Fruit fly (Drosophila melanogaster) whole organism, embryonic: Measurements from ENCODE around the gene nSMase.
A peak's percentile ranks its signal among the peaks of the same experiment; 100 is the strongest.

ENCODE experiments used
- Awh ChIP-seq: fragments of 200-800 bp; sonication (Bioruptor generic); IDR thresholded peaks from 2 replicates; pipeline ENCODE4, ENCODE4 v1.3.6; 2022; ENCODE audit warnings: missing biosample characterization, missing genetic modification characterization
- BEAF-32 ChIP-seq: fragments of 200-800 bp; sonication (Bioruptor generic); optimal IDR thresholded peaks from 3 replicates; lab custom pipeline; 2017; ENCODE audit warnings: missing biosample characterization, missing genetic modification characterization, mild to moderate bottlenecking, moderate library complexity, missing genetic modification reagents
- Bteb2 ChIP-seq: fragments of 200-800 bp; sonication (Bioruptor generic); optimal IDR thresholded peaks from 2 replicates; lab custom pipeline; 2016; ENCODE audit warnings: missing biosample characterization, missing genetic modification characterization
- CG11247 ChIP-seq: fragments of 200-800 bp; sonication (Bioruptor generic); IDR thresholded peaks from 2 replicates; pipeline ENCODE4 v1.3.6; 2022; ENCODE audit warnings: missing biosample characterization, missing genetic modification characterization
- CG11696 ChIP-seq: fragments of 200-800 bp; sonication (Bioruptor generic); IDR thresholded peaks from 2 replicates; pipeline ENCODE4 v1.3.6; 2022; ENCODE audit warnings: missing biosample characterization, missing genetic modification characterization
- CG12104 ChIP-seq: fragments of 200-800 bp; sonication (Bioruptor generic); optimal IDR thresholded peaks from 3 replicates; lab custom pipeline; 2016; ENCODE audit warnings: missing biosample characterization, missing genetic modification characterization
- CG12236 ChIP-seq: fragments of 200-800 bp; sonication (Bioruptor generic); optimal IDR thresholded peaks from 2 replicates; lab custom pipeline; 2016; ENCODE audit warnings: missing biosample characterization, missing genetic modification characterization
- CG12769 ChIP-seq: fragments of 200-800 bp; sonication (Bioruptor generic); optimal IDR thresholded peaks from 2 replicates; lab custom pipeline; 2019; ENCODE audit warnings: missing biosample characterization, mild to moderate bottlenecking, missing genetic modification characterization, moderate library complexity
- CG13624 ChIP-seq: fragments of 200-800 bp; sonication (Bioruptor generic); optimal IDR thresholded peaks from 2 replicates; lab custom pipeline; 2016; ENCODE audit warnings: missing biosample characterization, missing genetic modification characterization
- CG13894 ChIP-seq: fragments of 200-800 bp; sonication (Bioruptor generic); optimal IDR thresholded peaks from 3 replicates; lab custom pipeline; 2018; ENCODE audit warnings: missing biosample characterization, mild to moderate bottlenecking, missing genetic modification characterization, moderate library complexity
- CG14014 ChIP-seq: fragments of 200-800 bp; sonication (Bioruptor generic); IDR thresholded peaks from 2 replicates; pipeline ENCODE4 v1.3.6; 2022; ENCODE audit warnings: missing biosample characterization, missing genetic modification characterization
- CG14667 ChIP-seq: fragments of 200-800 bp; sonication (Bioruptor generic); IDR thresholded peaks from 2 replicates; pipeline ENCODE4 v1.3.6; 2022; ENCODE audit warnings: missing biosample characterization, missing genetic modification characterization
- CG30431 ChIP-seq: fragments of 200-800 bp; sonication (Bioruptor generic); optimal IDR thresholded peaks from 2 replicates; lab custom pipeline; 2017; ENCODE audit warnings: missing biosample characterization, missing genetic modification characterization
- CG3407 ChIP-seq: fragments of 200-800 bp; sonication (Bioruptor generic); optimal IDR thresholded peaks from 2 replicates; lab custom pipeline; 2018; ENCODE audit warnings: missing biosample characterization, mild to moderate bottlenecking, missing genetic modification characterization
- CG34376 ChIP-seq: fragments of 200-800 bp; sonication (Bioruptor generic); optimal IDR thresholded peaks from 2 replicates; lab custom pipeline; 2018; ENCODE audit warnings: missing biosample characterization, mild to moderate bottlenecking, missing genetic modification characterization
- CG6683 ChIP-seq: fragments of 200-800 bp; sonication (Bioruptor generic); optimal IDR thresholded peaks from 2 replicates; lab custom pipeline; 2017; ENCODE audit warnings: missing biosample characterization, mild to moderate bottlenecking, missing genetic modification characterization, missing genetic modification reagents
- CG8478 ChIP-seq: fragments of >200 bp; optimal IDR thresholded peaks from 2 replicates; lab custom pipeline; 2018
- CG9609 ChIP-seq: fragments of 200-800 bp; sonication (Bioruptor generic); optimal IDR thresholded peaks from 3 replicates; lab custom pipeline; 2016; ENCODE audit warnings: missing biosample characterization, missing genetic modification characterization
- D19A ChIP-seq: fragments of 200-800 bp; optimal IDR thresholded peaks from 3 replicates; lab custom pipeline; 2019; ENCODE audit warnings: missing biosample characterization, mild to moderate bottlenecking, missing genetic modification characterization, moderate library complexity
- Deaf1 ChIP-seq: fragments of 200-800 bp; optimal IDR thresholded peaks from 3 replicates; lab custom pipeline; 2019; ENCODE audit warnings: missing biosample characterization, mild to moderate bottlenecking, missing genetic modification characterization, moderate library complexity
- Dref ChIP-seq: fragments of 200-800 bp; sonication (Bioruptor generic); IDR thresholded peaks from 2 replicates; pipeline ENCODE4 v1.3.6; 2022; ENCODE audit warnings: missing biosample characterization, missing genetic modification characterization
- E2f1 ChIP-seq: fragments of 200-800 bp; sonication (Bioruptor generic); IDR thresholded peaks from 2 replicates; pipeline ENCODE4 v1.3.6; 2022; ENCODE audit warnings: missing biosample characterization, missing genetic modification characterization
- Hr78 ChIP-seq, 2 experiments: fragments of 200-800 bp in 1 of 2; fragments of >200 bp in 1 of 2; sonication (Bioruptor generic) in 1 of 2; optimal IDR thresholded peaks; 2 replicates each; lab custom pipeline; 2017 to 2019; ENCODE audit warnings: missing biosample characterization in 2 of 2, missing genetic modification characterization in 2 of 2, mild to moderate bottlenecking in 1 of 2, moderate library complexity in 1 of 2
- Jarid2 ChIP-seq: fragments of 200-800 bp; sonication (Bioruptor generic); optimal IDR thresholded peaks from 3 replicates; lab custom pipeline; 2017; ENCODE audit warnings: mild to moderate bottlenecking, missing biosample characterization, missing genetic modification reagents, missing genetic modification characterization
- Lhr ChIP-seq: fragments of 200-800 bp; sonication (Bioruptor generic); optimal IDR thresholded peaks from 3 replicates; lab custom pipeline; 2017; ENCODE audit warnings: mild to moderate bottlenecking, missing biosample characterization, missing genetic modification reagents, missing genetic modification characterization
- PHDP ChIP-seq: fragments of 200-800 bp; sonication (Bioruptor generic); optimal IDR thresholded peaks from 3 replicates; lab custom pipeline; 2018; ENCODE audit warnings: missing biosample characterization, mild to moderate bottlenecking, missing genetic modification characterization, moderate library complexity
- Six4 ChIP-seq: fragments of 200-800 bp; sonication (Bioruptor generic); optimal IDR thresholded peaks from 2 replicates; lab custom pipeline; 2016; ENCODE audit warnings: missing biosample characterization, missing genetic modification characterization
- Spps ChIP-seq: fragments of 200-800 bp; sonication (Bioruptor generic); optimal IDR thresholded peaks from 2 replicates; lab custom pipeline; 2018; ENCODE audit warnings: missing biosample characterization, mild to moderate bottlenecking, missing genetic modification characterization
- Sry-β ChIP-seq: fragments of 200-800 bp; sonication (Bioruptor generic); optimal IDR thresholded peaks from 2 replicates; lab custom pipeline; 2018; ENCODE audit warnings: missing biosample characterization, mild to moderate bottlenecking, missing genetic modification characterization, moderate library complexity
- TFAM ChIP-seq: fragments of 200-800 bp; sonication (Bioruptor generic); optimal IDR thresholded peaks from 2 replicates; lab custom pipeline; 2017; ENCODE audit warnings: missing biosample characterization, missing genetic modification characterization, inconsistent platforms
- Taf1 ChIP-seq: fragments of 200-800 bp; sonication (Bioruptor generic); IDR thresholded peaks from 2 replicates; pipeline ENCODE4 v1.3.6; 2022; ENCODE audit warnings: missing biosample characterization, missing genetic modification characterization
- al ChIP-seq: fragments of 200-800 bp; sonication (Bioruptor generic); IDR thresholded peaks from 2 replicates; pipeline ENCODE4 v1.3.6; 2022; ENCODE audit warnings: missing biosample characterization, missing genetic modification characterization
- bbx ChIP-seq: fragments of 200-800 bp; sonication (Bioruptor generic); IDR thresholded peaks from 2 replicates; pipeline ENCODE4 v1.3.6; 2022; ENCODE audit warnings: missing biosample characterization, missing genetic modification characterization; ENCODE audit not compliant: partially characterized antibody
- cg ChIP-seq: fragments of 200-800 bp; sonication (Bioruptor generic); optimal IDR thresholded peaks from 3 replicates; lab custom pipeline; 2019; ENCODE audit warnings: missing biosample characterization, mild to moderate bottlenecking, missing genetic modification characterization, moderate library complexity
- corto ChIP-seq: fragments of 200-800 bp; sonication (Bioruptor generic); optimal IDR thresholded peaks from 2 replicates; lab custom pipeline; 2016; ENCODE audit warnings: missing biosample characterization, mild to moderate bottlenecking, missing genetic modification characterization, moderate library complexity
- croc ChIP-seq: fragments of 200-800 bp; sonication (Bioruptor generic); conservative IDR thresholded peaks from 3 replicates; pipeline ENCODE4 v1.3.6; 2022; ENCODE audit warnings: missing biosample characterization, missing genetic modification characterization
- dimm ChIP-seq: fragments of 200-800 bp; sonication (Bioruptor generic); IDR thresholded peaks from 2 replicates; pipeline ENCODE4 v1.3.6; 2022; ENCODE audit warnings: missing biosample characterization, missing genetic modification characterization
- ewg ChIP-seq: fragments of 200-800 bp; sonication (Bioruptor generic); optimal IDR thresholded peaks from 3 replicates; lab custom pipeline; 2017; ENCODE audit warnings: mild to moderate bottlenecking, missing biosample characterization, missing genetic modification reagents, missing genetic modification characterization
- exex ChIP-seq: fragments of 200-800 bp; sonication (Bioruptor generic); optimal IDR thresholded peaks from 4 replicates; lab custom pipeline; 2018; ENCODE audit warnings: missing biosample characterization, mild to moderate bottlenecking, missing genetic modification characterization, moderate library complexity
- fru ChIP-seq: fragments of >200 bp; optimal IDR thresholded peaks from 2 replicates; lab custom pipeline; 2017
- fu2 ChIP-seq: fragments of 200-800 bp; sonication (Bioruptor generic); optimal IDR thresholded peaks from 2 replicates; lab custom pipeline; 2016; ENCODE audit warnings: missing biosample characterization, missing genetic modification characterization
- gem ChIP-seq: fragments of 200-800 bp; sonication (Bioruptor generic); optimal IDR thresholded peaks from 2 replicates; lab custom pipeline; 2019; ENCODE audit warnings: missing biosample characterization, mild to moderate bottlenecking, missing genetic modification characterization, moderate library complexity
- grn ChIP-seq: fragments of 200-800 bp; sonication (Bioruptor generic); optimal IDR thresholded peaks from 3 replicates; lab custom pipeline; 2017; ENCODE audit warnings: missing biosample characterization, missing genetic modification characterization
- ham ChIP-seq: fragments of 200-800 bp; sonication (Bioruptor generic); IDR thresholded peaks from 2 replicates; pipeline ENCODE4 v1.3.6; 2022; ENCODE audit warnings: missing biosample characterization, missing genetic modification characterization
- lmd ChIP-seq: fragments of 200-800 bp; sonication (Bioruptor generic); IDR thresholded peaks from 2 replicates; pipeline ENCODE4 v1.3.6; 2022; ENCODE audit warnings: missing biosample characterization, missing genetic modification characterization
- pho ChIP-seq: fragments of 200-800 bp; sonication (Bioruptor generic); optimal IDR thresholded peaks from 2 replicates; lab custom pipeline; 2016; ENCODE audit warnings: missing biosample characterization, missing genetic modification characterization
- prd ChIP-seq, 3 experiments: fragments of >200 bp in 2 of 3; fragments of 200-800 bp in 1 of 3; sonication (Bioruptor generic) in 1 of 3; optimal IDR thresholded peaks in 2 of 3; IDR thresholded peaks in 1 of 3; 2 replicates in 2 of 3; 3 replicates in 1 of 3; pipeline versions ENCODE4 v1.3.6 to Lab custom; 2017 to 2022; ENCODE audit warnings: missing biosample characterization in 1 of 3, missing genetic modification characterization in 1 of 3
- salm ChIP-seq: fragments of 200-800 bp; sonication (Bioruptor generic); optimal IDR thresholded peaks from 2 replicates; lab custom pipeline; 2018; ENCODE audit warnings: missing biosample characterization, mild to moderate bottlenecking, missing genetic modification characterization
- sens ChIP-seq: fragments of 200-800 bp; sonication (Bioruptor generic); peaks from one replicate; lab custom pipeline; 2016; ENCODE audit warnings: missing biosample characterization, missing genetic modification characterization
- sqz ChIP-seq: fragments of 200-800 bp; sonication (Bioruptor generic); optimal IDR thresholded peaks from 3 replicates; lab custom pipeline; 2018; ENCODE audit warnings: missing biosample characterization, mild to moderate bottlenecking, missing genetic modification characterization
- trh ChIP-seq: fragments of 200-800 bp; sonication (Bioruptor generic); optimal IDR thresholded peaks from 2 replicates; lab custom pipeline; 2016; ENCODE audit warnings: missing biosample characterization, missing genetic modification characterization
- yki ChIP-seq: fragments of >200 bp; optimal IDR thresholded peaks from 3 replicates; lab custom pipeline; 2018

Gene nSMase

dm6 chr3L:3194059-3194458, 24.9 kb upstream of the nSMase start (continued):
- TF ChIP-seq CG12104 (peak; percentile 89), CG14667 (GFP tag; lab: Robert Waterston, UW) (peak; percentile 90), TFAM (GFP tag; lab: Kevin White, UChicago) (peak; percentile 75), CG11247 (GFP tag; lab: Robert Waterston, UW) (peak; percentile 92), CG12769 (tag; lab: Kevin White, UChicago) (peak; percentile 90), fru (no peak), exex (tag; lab: Kevin White, UChicago) (peak; percentile 58), pho (GFP tag; lab: Kevin White, UChicago) (peak; percentile 29), Lhr (GFP tag; lab: Kevin White, UChicago) (peak; percentile 78), CG3407 (GFP tag; lab: Kevin White, UChicago) (peak; percentile 80), Bteb2 (GFP tag; lab: Kevin White, UChicago) (peak; percentile 52), Awh (GFP tag; lab: Robert Waterston, UW) (peak; percentile 96), croc (GFP tag; lab: Robert Waterston, UW) (peak; percentile 88), dimm (GFP tag; lab: Robert Waterston, UW) (peak; percentile 87), gem (tag; lab: Kevin White, UChicago) (peak; percentile 96), Six4 (peak; percentile 91), fu2 (peak; percentile 14), D19A (peak; percentile 93), CG8478 (no peak), Deaf1 (tag; lab: Kevin White, UChicago) (peak; percentile 74), trh (GFP tag; lab: Kevin White, UChicago) (peak; percentile 68), CG13894 (tag; lab: Kevin White, UChicago) (peak; percentile 89), lmd (GFP tag; lab: Robert Waterston, UW) (peak; percentile 94), Taf1 (peak; percentile 77), CG9609 (GFP tag; lab: Kevin White, UChicago) (peak; percentile 13), al (GFP tag; lab: Robert Waterston, UW) (peak; percentile 80), Jarid2 (GFP tag; lab: Kevin White, UChicago) (peak; percentile 67), Spps (tag; lab: Kevin White, UChicago) (peak; percentile 89), ham (GFP tag; lab: Robert Waterston, UW) (no peak), CG34376 (peak; percentile 28), PHDP (tag; lab: Kevin White, UChicago) (peak; percentile 95), BEAF-32 (GFP tag; lab: Kevin White, UChicago) (no peak), CG30431 (peak; percentile 84), prd (optimal IDR thresholded peaks at IDR 0.05; lab: Kevin White, UChicago) (no peak), prd (GFP tag; IDR thresholded peaks at IDR 0.05; lab: Robert Waterston, UW) (peak; percentile 97), ewg (GFP tag; lab: Kevin White, UChicago) (peak; percentile 94), CG6683 (peak; percentile 86), E2f1 (GFP tag; lab: Robert Waterston, UW) (peak; percentile 94), sqz (GFP tag; lab: Kevin White, UChicago) (no peak), CG11696 (GFP tag; lab: Robert Waterston, UW) (peak; percentile 99), CG12236 (GFP tag; lab: Kevin White, UChicago) (no peak), bbx (GFP tag; lab: Robert Waterston, UW) (no peak), salm (peak; percentile 90), Hr78 (GFP tag; optimal IDR thresholded peaks at IDR 0.05; lab: Kevin White, UChicago) (peak in 1 of 2 experiments; percentile 70), Sry-β (GFP tag; lab: Kevin White, UChicago) (peak; percentile 58), sens (peak; percentile 96), CG14014 (peak; percentile 94), Dref (GFP tag; lab: Robert Waterston, UW) (no peak), CG13624 (GFP tag; lab: Kevin White, UChicago) (peak; percentile 23), cg (GFP tag; lab: Kevin White, UChicago) (peak; percentile 62), yki (lab: Kevin White, UChicago) (no peak), grn (GFP tag; lab: Kevin White, UChicago) (peak; percentile 20), corto (GFP tag; lab: Kevin White, UChicago) (peak; percentile 93)
